Comparison of ENCODE assay signal across 1 fruit fly cellular context in the genomic region with DNA sequence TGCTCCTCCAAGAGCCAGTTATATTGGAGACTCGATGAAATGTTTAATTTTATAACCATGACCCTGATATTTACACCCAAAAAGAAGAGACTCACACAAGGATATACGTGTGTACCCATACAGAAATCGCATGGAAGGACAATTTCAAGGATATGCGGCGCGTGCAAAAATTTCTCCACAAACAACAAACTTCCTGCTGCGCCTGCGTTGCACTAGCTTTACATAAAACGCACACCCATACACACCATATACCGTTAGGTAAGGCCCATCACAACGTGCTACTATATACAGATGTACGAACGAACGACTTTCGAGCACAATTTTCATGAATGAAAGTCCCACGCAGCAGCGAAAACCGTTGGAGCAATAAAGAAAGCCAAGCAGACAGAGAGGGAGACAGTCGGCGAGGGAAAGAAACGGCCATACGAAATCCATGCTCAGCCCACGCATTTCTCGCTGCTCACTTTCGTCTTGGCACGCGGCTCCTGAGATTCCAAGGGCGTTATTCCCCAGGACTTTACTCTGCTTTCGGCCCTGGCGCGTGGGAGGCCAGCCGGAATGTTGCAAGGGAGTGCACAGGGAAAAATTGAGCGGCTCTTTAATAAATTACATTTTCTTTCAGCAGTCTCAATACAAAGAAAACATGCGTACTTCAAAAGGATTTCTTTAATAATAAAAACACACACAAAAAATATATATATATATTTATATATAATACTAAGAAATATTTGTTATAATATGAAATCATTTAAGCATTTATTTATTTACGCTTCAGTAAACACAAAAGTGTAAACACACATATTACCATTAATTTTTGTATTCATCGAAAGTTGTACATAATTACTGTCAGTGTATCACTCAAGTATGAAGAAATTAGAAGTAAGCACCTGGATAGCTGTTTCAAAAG.
TF ChIP-seq lines count a peak whose summit lies in the region.

No protein-coding gene starts in this region.

TF ChIP-seq in whole organism, embryonic, 481 proteins besides CTCF, POLR2A, EP300 and RAD21 (continued from another document and continues in another):
- no peak for TF ChIP-seq Eip74EF (GFP tag; optimal IDR thresholded peaks at IDR 0.05; lab: Kevin White, UChicago)
- TF ChIP-seq crol (GFP tag; IDR thresholded peaks at IDR 0.05; lab: Robert Waterston, UW), result no peak
- no peak for TF ChIP-seq CG7372 (GFP tag; IDR thresholded peaks at IDR 0.05; lab: Robert Waterston, UW)
- TF ChIP-seq PHDP (tag; optimal IDR thresholded peaks at IDR 0.05; lab: Kevin White, UChicago), result peak; percentile 45
- TF ChIP-seq oc (tag; optimal IDR thresholded peaks at IDR 0.05; lab: Kevin White, UChicago), result no peak
- no peak for TF ChIP-seq CG2129 (GFP tag; IDR thresholded peaks at IDR 0.05; lab: Robert Waterston, UW; ENCODE audit: partially characterized antibody)
- no peak for TF ChIP-seq Lhr (GFP tag; optimal IDR thresholded peaks at IDR 0.05; lab: Kevin White, UChicago)
- TF ChIP-seq Nf-YA (GFP tag; IDR thresholded peaks at IDR 0.05; lab: Robert Waterston, UW), result no peak
- no peak for TF ChIP-seq Bdp1 (GFP tag; optimal IDR thresholded peaks at IDR 0.05; lab: Kevin White, UChicago)
- TF ChIP-seq CG8765 (GFP tag; IDR thresholded peaks at IDR 0.05; lab: Robert Waterston, UW), result no peak
- no peak for TF ChIP-seq Kr (GFP tag; optimal IDR thresholded peaks at IDR 0.05; lab: Kevin White, UChicago)
- TF ChIP-seq kay (GFP tag; optimal IDR thresholded peaks at IDR 0.05; lab: Kevin White, UChicago), result no peak
- TF ChIP-seq HmgZ (tag; optimal IDR thresholded peaks at IDR 0.05; lab: Kevin White, UChicago), result no peak
- no peak for TF ChIP-seq usp (GFP tag; optimal IDR thresholded peaks at IDR 0.05; lab: Kevin White, UChicago)
- no peak for TF ChIP-seq br (optimal IDR thresholded peaks at IDR 0.05; lab: Kevin White, UChicago)
- no peak for TF ChIP-seq jing (GFP tag; optimal IDR thresholded peaks at IDR 0.05; lab: Kevin White, UChicago)
- TF ChIP-seq MTF-1 (GFP tag; optimal IDR thresholded peaks at IDR 0.05; lab: Kevin White, UChicago; ENCODE audit: borderline replicate concordance), result no peak
- no peak for TF ChIP-seq HLHmδ (GFP tag; optimal IDR thresholded peaks at IDR 0.05; lab: Kevin White, UChicago)
- no peak for TF ChIP-seq D19B (GFP tag; optimal IDR thresholded peaks at IDR 0.05; lab: Kevin White, UChicago)
- TF ChIP-seq eve (GFP tag; optimal IDR thresholded peaks at IDR 0.05; lab: Kevin White, UChicago), result no peak
- no peak for TF ChIP-seq CG17568 (GFP tag; optimal IDR thresholded peaks at IDR 0.05; lab: Kevin White, UChicago)
- TF ChIP-seq CG18764 (GFP tag; optimal IDR thresholded peaks at IDR 0.05; lab: Kevin White, UChicago), result no peak
- TF ChIP-seq Blimp-1 (GFP tag; optimal IDR thresholded peaks at IDR 0.05; lab: Kevin White, UChicago), result peak; percentile 42
- no peak for TF ChIP-seq CG1792 (GFP tag; optimal IDR thresholded peaks at IDR 0.05; lab: Kevin White, UChicago)
- no peak for TF ChIP-seq sd (tag; optimal IDR thresholded peaks at IDR 0.05; lab: Kevin White, UChicago)
- TF ChIP-seq slbo (GFP tag; IDR thresholded peaks at IDR 0.05; lab: Robert Waterston, UW), result 0 out of 2 replicates have a peak, but pooled peaks have one; percentile 17
- TF ChIP-seq CG12071 (GFP tag; optimal IDR thresholded peaks at IDR 0.05; lab: Kevin White, UChicago), result no peak
- TF ChIP-seq wdn (GFP tag; IDR thresholded peaks at IDR 0.05; lab: Robert Waterston, UW), result no peak
- TF ChIP-seq CG1233 (GFP tag; optimal IDR thresholded peaks at IDR 0.05; lab: Kevin White, UChicago), result peak; percentile 33
- no peak for TF ChIP-seq bowl (GFP tag; IDR thresholded peaks at IDR 0.05; lab: Robert Waterston, UW)
- no peak for TF ChIP-seq CG15479 (GFP tag; optimal IDR thresholded peaks at IDR 0.05; lab: Kevin White, UChicago)
- TF ChIP-seq CG11695 (GFP tag; IDR thresholded peaks at IDR 0.05; lab: Robert Waterston, UW), result 0 out of 3 replicates have a peak, but pooled peaks have one; percentile 18
- TF ChIP-seq kah (GFP tag; optimal IDR thresholded peaks at IDR 0.05; lab: Kevin White, UChicago), result no peak
- no peak for TF ChIP-seq YL-1 (GFP tag; optimal IDR thresholded peaks at IDR 0.05; lab: Kevin White, UChicago)
- peak; percentile 29 for TF ChIP-seq CG13424 (tag; optimal IDR thresholded peaks at IDR 0.05; lab: Kevin White, UChicago)
- TF ChIP-seq CG16863 (GFP tag; optimal IDR thresholded peaks at IDR 0.05; lab: Kevin White, UChicago), result no peak
- TF ChIP-seq CG3281 (GFP tag; optimal IDR thresholded peaks at IDR 0.05; lab: Kevin White, UChicago), result peak; percentile 62
- TF ChIP-seq cato (GFP tag; optimal IDR thresholded peaks at IDR 0.05; lab: Kevin White, UChicago; ENCODE audit: borderline replicate concordance), result no peak
- no peak for TF ChIP-seq nau (GFP tag; optimal IDR thresholded peaks at IDR 0.05; lab: Kevin White, UChicago)
- no peak for TF ChIP-seq pita (GFP tag; optimal IDR thresholded peaks at IDR 0.05; lab: Kevin White, UChicago)
- TF ChIP-seq gsb-n (tag; optimal IDR thresholded peaks at IDR 0.05; lab: Kevin White, UChicago), result peak; percentile 18
- TF ChIP-seq E2f1 (GFP tag; IDR thresholded peaks at IDR 0.05; lab: Robert Waterston, UW), result no peak
- TF ChIP-seq CG3847 (GFP tag; IDR thresholded peaks at IDR 0.05; lab: Robert Waterston, UW), result no peak
- TF ChIP-seq ash1 (GFP tag; optimal IDR thresholded peaks at IDR 0.05; lab: Kevin White, UChicago), result no peak
- TF ChIP-seq yki (optimal IDR thresholded peaks at IDR 0.05; lab: Kevin White, UChicago), result no peak
- no peak for TF ChIP-seq chinmo (GFP tag; IDR thresholded peaks at IDR 0.05; lab: Robert Waterston, UW; ENCODE audit: partially characterized antibody)
- TF ChIP-seq sim (GFP tag; IDR thresholded peaks at IDR 0.05; lab: Robert Waterston, UW), result no peak
- TF ChIP-seq Dad (GFP tag; optimal IDR thresholded peaks at IDR 0.05; lab: Kevin White, UChicago), result no peak
- TF ChIP-seq CG2889 (GFP tag; IDR thresholded peaks at IDR 0.05; lab: Robert Waterston, UW), result no peak
- TF ChIP-seq CG12299 (tag; optimal IDR thresholded peaks at IDR 0.05; lab: Kevin White, UChicago), result peak; percentile 19
- no peak for TF ChIP-seq CG1603 (tag; optimal IDR thresholded peaks at IDR 0.05; lab: Kevin White, UChicago)
- TF ChIP-seq ac (GFP tag; optimal IDR thresholded peaks at IDR 0.05; lab: Kevin White, UChicago), result no peak
- TF ChIP-seq lab (GFP tag; optimal IDR thresholded peaks at IDR 0.05; lab: Kevin White, UChicago), result peak; percentile 69
- TF ChIP-seq CG10267 (tag; optimal IDR thresholded peaks at IDR 0.05; lab: Kevin White, UChicago), result peak; percentile 46
- TF ChIP-seq E2f2 (GFP tag; IDR thresholded peaks at IDR 0.05; lab: Robert Waterston, UW), result no peak
- no peak for TF ChIP-seq Dfd (GFP tag; optimal IDR thresholded peaks at IDR 0.05; lab: Kevin White, UChicago)
- TF ChIP-seq ftz-f1 (GFP tag; optimal IDR thresholded peaks at IDR 0.05; lab: Kevin White, UChicago), result no peak
- TF ChIP-seq tin (GFP tag; optimal IDR thresholded peaks at IDR 0.05; lab: Kevin White, UChicago), result no peak
- no peak for TF ChIP-seq Hr78 (GFP tag; optimal IDR thresholded peaks at IDR 0.05; lab: Kevin White, UChicago)
- no peak for TF ChIP-seq sens (GFP tag; lab: Kevin White, UChicago)
- no peak for TF ChIP-seq CG4730 (GFP tag; IDR thresholded peaks at IDR 0.05; lab: Robert Waterston, UW)
- TF ChIP-seq ase (GFP tag; IDR thresholded peaks at IDR 0.05; lab: Robert Waterston, UW), result 0 out of 3 replicates have a peak, but pooled peaks have one; percentile 18
- TF ChIP-seq danr (GFP tag; IDR thresholded peaks at IDR 0.05; lab: Robert Waterston, UW), result no peak
- TF ChIP-seq Gsc (GFP tag; IDR thresholded peaks at IDR 0.05; lab: Robert Waterston, UW), result no peak
- TF ChIP-seq Taf1 (GFP tag; IDR thresholded peaks at IDR 0.05; lab: Robert Waterston, UW), result no peak
- no peak for TF ChIP-seq tx (GFP tag; optimal IDR thresholded peaks at IDR 0.05; lab: Kevin White, UChicago)
- TF ChIP-seq CG10147 (GFP tag; optimal IDR thresholded peaks at IDR 0.05; lab: Kevin White, UChicago), result peak; percentile 27
- TF ChIP-seq nom (GFP tag; optimal IDR thresholded peaks at IDR 0.05; lab: Kevin White, UChicago), result no peak
- TF ChIP-seq HmgD (GFP tag; optimal IDR thresholded peaks at IDR 0.05; lab: Kevin White, UChicago), result no peak
- no peak for TF ChIP-seq HLH3B (GFP tag; IDR thresholded peaks at IDR 0.05; lab: Robert Waterston, UW)
- no peak for TF ChIP-seq ato (GFP tag; IDR thresholded peaks at IDR 0.05; lab: Robert Waterston, UW; ENCODE audit: partially characterized antibody)
- no peak for TF ChIP-seq bbx (GFP tag; IDR thresholded peaks at IDR 0.05; lab: Robert Waterston, UW; ENCODE audit: partially characterized antibody)
- TF ChIP-seq Mad (GFP tag; optimal IDR thresholded peaks at IDR 0.05; lab: Kevin White, UChicago), result no peak
- no peak for TF ChIP-seq CG11398 (GFP tag; optimal IDR thresholded peaks at IDR 0.05; lab: Kevin White, UChicago)
- TF ChIP-seq B-H2 (GFP tag; optimal IDR thresholded peaks at IDR 0.05; lab: Kevin White, UChicago), result no peak
- no peak for TF ChIP-seq Spps (tag; optimal IDR thresholded peaks at IDR 0.05; lab: Kevin White, UChicago)
- TF ChIP-seq lbe (GFP tag; optimal IDR thresholded peaks at IDR 0.05; lab: Kevin White, UChicago), result no peak
- TF ChIP-seq Elba2 (GFP tag; optimal IDR thresholded peaks at IDR 0.05; lab: Kevin White, UChicago), result no peak
- TF ChIP-seq BEAF-32 (GFP tag; optimal IDR thresholded peaks at IDR 0.05; lab: Kevin White, UChicago), result no peak
- TF ChIP-seq H2.0 (GFP tag; IDR thresholded peaks at IDR 0.05; lab: Robert Waterston, UW), result no peak
- no peak for TF ChIP-seq fd64A (GFP tag; optimal IDR thresholded peaks at IDR 0.05; lab: Kevin White, UChicago)
- no peak for TF ChIP-seq shn (GFP tag; optimal IDR thresholded peaks at IDR 0.05; lab: Kevin White, UChicago)
- no peak for TF ChIP-seq nerfin-2 (GFP tag; IDR thresholded peaks at IDR 0.05; lab: Robert Waterston, UW; ENCODE audit: partially characterized antibody)
- no peak for TF ChIP-seq tup (GFP tag; optimal IDR thresholded peaks at IDR 0.05; lab: Kevin White, UChicago)
- no peak for TF ChIP-seq Dip2 (GFP tag; IDR thresholded peaks at IDR 0.05; lab: Robert Waterston, UW)
- no peak for TF ChIP-seq CG10959 (GFP tag; IDR thresholded peaks at IDR 0.05; lab: Robert Waterston, UW)
- peak; percentile 17 for TF ChIP-seq scrt (GFP tag; optimal IDR thresholded peaks at IDR 0.05; lab: Kevin White, UChicago)
- TF ChIP-seq D19A (tag; optimal IDR thresholded peaks at IDR 0.05; lab: Kevin White, UChicago), result peak; percentile 16
- no peak for TF ChIP-seq Fer2 (tag; optimal IDR thresholded peaks at IDR 0.05; lab: Kevin White, UChicago)
- no peak for TF ChIP-seq CrebB (tag; optimal IDR thresholded peaks at IDR 0.05; lab: Kevin White, UChicago)
- TF ChIP-seq p53 (GFP tag; optimal IDR thresholded peaks at IDR 0.05; lab: Kevin White, UChicago), result no peak
- no peak for TF ChIP-seq CG6765 (GFP tag; optimal IDR thresholded peaks at IDR 0.05; lab: Kevin White, UChicago)
- no peak for TF ChIP-seq CG34376 (GFP tag; optimal IDR thresholded peaks at IDR 0.05; lab: Kevin White, UChicago)
- TF ChIP-seq sna (GFP tag; IDR thresholded peaks at IDR 0.05; lab: Robert Waterston, UW; ENCODE audit: partially characterized antibody), result no peak
- TF ChIP-seq sr (GFP tag; IDR thresholded peaks at IDR 0.05; lab: Robert Waterston, UW), result peak; percentile 90
- no peak for TF ChIP-seq Trl (optimal IDR thresholded peaks at IDR 0.05; lab: Kevin White, UChicago)
- no peak for TF ChIP-seq Trl (GFP tag; optimal IDR thresholded peaks at IDR 0.05; lab: Kevin White, UChicago)
- no peak for TF ChIP-seq gsb (GFP tag; IDR thresholded peaks at IDR 0.05; lab: Robert Waterston, UW)
- no peak for TF ChIP-seq CG10543 (GFP tag; optimal IDR thresholded peaks at IDR 0.05; lab: Kevin White, UChicago)
- peak; percentile 28 for TF ChIP-seq Ssrp (tag; optimal IDR thresholded peaks at IDR 0.05; lab: Kevin White, UChicago)
- TF ChIP-seq CG10321 (GFP tag; IDR thresholded peaks at IDR 0.05; lab: Robert Waterston, UW), result no peak
- TF ChIP-seq Usf (GFP tag; optimal IDR thresholded peaks at IDR 0.05; lab: Kevin White, UChicago), result no peak
- TF ChIP-seq CG9932 (GFP tag; IDR thresholded peaks at IDR 0.05; lab: Robert Waterston, UW), result no peak; the same call in 1 of the 2 replicates
- no peak for TF ChIP-seq sima (GFP tag; optimal IDR thresholded peaks at IDR 0.05; lab: Kevin White, UChicago)
- no peak for TF ChIP-seq Scr (GFP tag; IDR thresholded peaks at IDR 0.05; lab: Robert Waterston, UW; ENCODE audit: partially characterized antibody)
- TF ChIP-seq otp (GFP tag; IDR thresholded peaks at IDR 0.05; lab: Robert Waterston, UW), result no peak
- no peak for TF ChIP-seq Dip3 (GFP tag; optimal IDR thresholded peaks at IDR 0.05; lab: Kevin White, UChicago)
- no peak for TF ChIP-seq CG12236 (GFP tag; optimal IDR thresholded peaks at IDR 0.05; lab: Kevin White, UChicago)
- TF ChIP-seq Sox102F (GFP tag; optimal IDR thresholded peaks at IDR 0.05; lab: Kevin White, UChicago), result peak; percentile 59
- TF ChIP-seq emc (GFP tag; optimal IDR thresholded peaks at IDR 0.05; lab: Kevin White, UChicago), result no peak
- no peak for TF ChIP-seq CG13287 (GFP tag; IDR thresholded peaks at IDR 0.05; lab: Robert Waterston, UW; ENCODE audit: partially characterized antibody)
- peak; percentile 19 for TF ChIP-seq dmrt11E (tag; optimal IDR thresholded peaks at IDR 0.05; lab: Kevin White, UChicago)
- no peak for TF ChIP-seq bab2 (GFP tag; optimal IDR thresholded peaks at IDR 0.05; lab: Kevin White, UChicago)
- TF ChIP-seq CG4617 (GFP tag; optimal IDR thresholded peaks at IDR 0.05; lab: Kevin White, UChicago; ENCODE audit: borderline replicate concordance), result no peak
- TF ChIP-seq da (GFP tag; optimal IDR thresholded peaks at IDR 0.05; lab: Kevin White, UChicago), result no peak
- no peak for TF ChIP-seq toy (GFP tag; IDR thresholded peaks at IDR 0.05; lab: Robert Waterston, UW)
- TF ChIP-seq NC2β (GFP tag; optimal IDR thresholded peaks at IDR 0.05; lab: Kevin White, UChicago), result no peak
- TF ChIP-seq stwl (tag; optimal IDR thresholded peaks at IDR 0.05; lab: Kevin White, UChicago), result no peak
- no peak for TF ChIP-seq unc-4 (GFP tag; IDR thresholded peaks at IDR 0.05; lab: Robert Waterston, UW; ENCODE audit: partially characterized antibody)
- peak; percentile 75 for TF ChIP-seq CG7556 (GFP tag; optimal IDR thresholded peaks at IDR 0.05; lab: Kevin White, UChicago)
- no peak for TF ChIP-seq maf-S (GFP tag; optimal IDR thresholded peaks at IDR 0.05; lab: Kevin White, UChicago)
- no peak for TF ChIP-seq CG32767 (GFP tag; IDR thresholded peaks at IDR 0.05; lab: Robert Waterston, UW)
- no peak for TF ChIP-seq CG17328 (GFP tag; IDR thresholded peaks at IDR 0.05; lab: Robert Waterston, UW)
- TF ChIP-seq Gug (GFP tag; IDR thresholded peaks at IDR 0.05; lab: Robert Waterston, UW), result no peak; the same call in 3 of the 4 replicates
- TF ChIP-seq CG9609 (GFP tag; optimal IDR thresholded peaks at IDR 0.05; lab: Kevin White, UChicago), result no peak
- TF ChIP-seq Mrtf (GFP tag; IDR thresholded peaks at IDR 0.05; lab: Robert Waterston, UW), result no peak
